Worm (Caenorhabditis elegans) whole organism, young adult: ENCODE results near the gene ung-1.

Source experiments
- B0336.3 ChIP-seq: fragments of 200-800 bp; sonication (Bioruptor generic); IDR thresholded peaks from 2 replicates; pipeline ENCODE4 v1.3.6; 2022; ENCODE audit warnings: missing genetic modification characterization, missing compliant biosample characterization
- F23B12.7 ChIP-seq: sonication (generic microtip); optimal IDR thresholded peaks from 2 replicates; lab custom pipeline; 2017; ENCODE audit warnings: missing genetic modification characterization, mild to moderate bottlenecking, missing compliant biosample characterization, antibody characterized with exemption, moderate library complexity; ENCODE audit not compliant: insufficient read depth
- F37B4.10 ChIP-seq: fragments of 200-800 bp; sonication (Bioruptor generic); IDR thresholded peaks from 2 replicates; pipeline ENCODE4 v1.3.6; 2022; ENCODE audit warnings: missing genetic modification characterization, missing compliant biosample characterization
- F55B11.4 ChIP-seq: sonication (generic microtip); optimal IDR thresholded peaks from 2 replicates; lab custom pipeline; 2016; ENCODE audit warnings: missing compliant biosample characterization, missing genetic modification characterization, borderline replicate concordance; ENCODE audit not compliant: insufficient read depth
- F57A8.1 ChIP-seq: fragments of 200-800 bp; sonication (Bioruptor generic); optimal IDR thresholded peaks from 2 replicates; lab custom pipeline; 2018; ENCODE audit warnings: mild to moderate bottlenecking, missing genetic modification characterization, moderate library complexity, missing compliant biosample characterization
- F57C9.4 ChIP-seq: sonication (generic microtip); optimal IDR thresholded peaks from 2 replicates; lab custom pipeline; 2017; ENCODE audit warnings: mild to moderate bottlenecking, missing genetic modification characterization, missing compliant biosample characterization
- Y53F4B.3 ChIP-seq: fragments of 200-800 bp; sonication (Bioruptor generic); IDR thresholded peaks from 2 replicates; pipeline ENCODE4 v1.3.6; 2022; ENCODE audit warnings: missing genetic modification reagents, missing genetic modification characterization, missing compliant biosample characterization
- Y53G8AR.9 ChIP-seq: fragments of 200-800 bp; sonication (Bioruptor generic); conservative IDR thresholded peaks from 2 replicates; pipeline ENCODE4 v1.3.6; 2022; ENCODE audit warnings: missing genetic modification reagents, missing genetic modification characterization, missing compliant biosample characterization
- Y95B8A.8 ChIP-seq: fragments of 200-800 bp; sonication (Bioruptor generic); IDR thresholded peaks from 2 replicates; pipeline ENCODE4 v1.3.6; 2022; ENCODE audit warnings: missing genetic modification reagents, missing genetic modification characterization, missing compliant biosample characterization
- akir-1 ChIP-seq: fragments of 200-800 bp; sonication (Bioruptor generic); optimal IDR thresholded peaks from 2 replicates; lab custom pipeline; 2018; ENCODE audit warnings: mild to moderate bottlenecking, missing genetic modification characterization, moderate library complexity, missing compliant biosample characterization
- aptf-3 ChIP-seq: fragments of 200-800 bp; sonication (Bioruptor generic); IDR thresholded peaks from 2 replicates; pipeline ENCODE4 v1.3.6; 2022; ENCODE audit warnings: missing genetic modification characterization, missing compliant biosample characterization
- attf-5 ChIP-seq: fragments of 200-800 bp; sonication (Bioruptor generic); optimal IDR thresholded peaks from 2 replicates; lab custom pipeline; 2018; ENCODE audit warnings: mild to moderate bottlenecking, missing genetic modification characterization, missing compliant biosample characterization
- attf-6 ChIP-seq: fragments of 200-800 bp; sonication (Bioruptor generic); IDR thresholded peaks from 2 replicates; pipeline ENCODE4 v1.3.6; 2022; ENCODE audit warnings: missing genetic modification reagents, missing genetic modification characterization, missing compliant biosample characterization
- bed-1 ChIP-seq: fragments of 200-800 bp; sonication (Bioruptor generic); IDR thresholded peaks from 2 replicates; pipeline ENCODE4 v1.3.6; 2022; ENCODE audit warnings: missing genetic modification reagents, missing genetic modification characterization, missing compliant biosample characterization
- cebp-1 ChIP-seq, 2 experiments: fragments of 200-800 bp in 1 of 2; sonication (Bioruptor generic) in 1 of 2; sonication (generic microtip) in 1 of 2; IDR thresholded peaks in 1 of 2; optimal IDR thresholded peaks in 1 of 2; 2 replicates each; pipeline versions ENCODE4 v1.3.6 to Lab custom; 2017 to 2022; ENCODE audit warnings: missing compliant biosample characterization in 2 of 2, missing genetic modification characterization in 2 of 2, mild to moderate bottlenecking in 1 of 2, missing genetic modification reagents in 1 of 2, moderate library complexity in 1 of 2
- dox-1 ChIP-seq: fragments of 200-800 bp; sonication (Bioruptor generic); IDR thresholded peaks from 2 replicates; pipeline ENCODE4 v1.3.6; 2022; ENCODE audit warnings: missing genetic modification reagents, missing genetic modification characterization, missing compliant biosample characterization
- dpl-1 ChIP-seq: fragments of 150-350 bp; optimal IDR thresholded peaks from 2 replicates; lab custom pipeline; 2014; ENCODE audit warnings: missing biosample characterization, missing genetic modification reagents, missing genetic modification characterization
- egl-18 ChIP-seq: fragments of 200-800 bp; sonication (Bioruptor generic); IDR thresholded peaks from 2 replicates; pipeline ENCODE4 v1.3.6; 2022; ENCODE audit warnings: missing genetic modification reagents, missing genetic modification characterization, missing compliant biosample characterization
- ets-4 ChIP-seq: fragments of 200-800 bp; sonication (Bioruptor generic); optimal IDR thresholded peaks from 2 replicates; lab custom pipeline; 2018; ENCODE audit warnings: mild to moderate bottlenecking, missing genetic modification characterization, missing compliant biosample characterization
- fkh-3 ChIP-seq: sonication (generic microtip); optimal IDR thresholded peaks from 2 replicates; lab custom pipeline; 2016; ENCODE audit warnings: mild to moderate bottlenecking, missing genetic modification characterization, missing compliant biosample characterization
- gei-17 ChIP-seq: fragments of 200-800 bp; sonication (Bioruptor generic); optimal IDR thresholded peaks from 2 replicates; lab custom pipeline; 2018; ENCODE audit warnings: mild to moderate bottlenecking, missing genetic modification characterization, missing compliant biosample characterization
- hlh-26 ChIP-seq: fragments of 200-800 bp; sonication (Bioruptor generic); conservative IDR thresholded peaks from 2 replicates; pipeline ENCODE4 v1.3.6; 2022; ENCODE audit warnings: missing genetic modification reagents, missing genetic modification characterization, missing compliant biosample characterization
- let-607 ChIP-seq, 2 experiments: fragments of 200-800 bp in 1 of 2; sonication (Bioruptor generic) in 1 of 2; sonication (generic microtip) in 1 of 2; optimal IDR thresholded peaks; 2 replicates each; lab custom pipeline; 2016 to 2018; ENCODE audit warnings: mild to moderate bottlenecking in 2 of 2, missing compliant biosample characterization in 2 of 2, missing genetic modification characterization in 2 of 2, moderate library complexity in 2 of 2, missing genotype in 1 of 2
- madf-3 ChIP-seq: fragments of 200-800 bp; sonication (Bioruptor generic); IDR thresholded peaks from 2 replicates; pipeline ENCODE4 v1.3.6; 2022; ENCODE audit warnings: missing genetic modification reagents, missing genetic modification characterization, missing compliant biosample characterization
- madf-8 ChIP-seq: fragments of 200-800 bp; sonication (Bioruptor generic); conservative IDR thresholded peaks from 2 replicates; pipeline ENCODE4 v1.3.6; 2022; ENCODE audit warnings: missing genetic modification reagents, missing genetic modification characterization, missing compliant biosample characterization
- mel-28 ChIP-seq: sonication (generic microtip); optimal IDR thresholded peaks from 2 replicates; lab custom pipeline; 2016; ENCODE audit warnings: borderline replicate concordance, mild to moderate bottlenecking, missing genetic modification characterization, missing compliant biosample characterization
- nfya-2 ChIP-seq: fragments of 200-800 bp; sonication (Bioruptor generic); IDR thresholded peaks from 2 replicates; pipeline ENCODE4 v1.3.6; 2022; ENCODE audit warnings: missing genetic modification reagents, missing genetic modification characterization, missing compliant biosample characterization
- nfyb-1 ChIP-seq: fragments of 200-800 bp; sonication (Bioruptor generic); IDR thresholded peaks from 2 replicates; pipeline ENCODE4 v1.3.6; 2022; ENCODE audit warnings: missing genetic modification reagents, missing genetic modification characterization, missing compliant biosample characterization
- nhr-179 ChIP-seq: sonication (generic microtip); optimal IDR thresholded peaks from 2 replicates; lab custom pipeline; 2016; ENCODE audit warnings: mild to moderate bottlenecking, missing genetic modification characterization, missing compliant biosample characterization
- nhr-27 ChIP-seq: fragments of 200-800 bp; sonication (Bioruptor generic); optimal IDR thresholded peaks from 2 replicates; lab custom pipeline; 2018; ENCODE audit warnings: mild to moderate bottlenecking, missing genetic modification characterization, moderate library complexity, missing compliant biosample characterization
- nhr-80 ChIP-seq: sonication (generic microtip); optimal IDR thresholded peaks from 2 replicates; lab custom pipeline; 2016; ENCODE audit warnings: missing genetic modification characterization, missing compliant biosample characterization
- repo-1 ChIP-seq: sonication (generic microtip); optimal IDR thresholded peaks from 2 replicates; lab custom pipeline; 2017; ENCODE audit warnings: mild to moderate bottlenecking, missing genetic modification characterization, missing compliant biosample characterization
- sea-2 ChIP-seq: fragments of 200-800 bp; sonication (Bioruptor generic); IDR thresholded peaks from 2 replicates; pipeline ENCODE4 v1.3.6; 2022; ENCODE audit warnings: missing genetic modification characterization, missing compliant biosample characterization
- snpc-1.3 ChIP-seq: sonication (generic microtip); optimal IDR thresholded peaks from 2 replicates; lab custom pipeline; 2017; ENCODE audit warnings: missing genetic modification characterization, mild to moderate bottlenecking, missing compliant biosample characterization, antibody characterized with exemption, moderate library complexity, missing genotype, missing genetic modification reagents; ENCODE audit not compliant: insufficient read depth
- somi-1 ChIP-seq: fragments of 200-800 bp; sonication (Bioruptor generic); optimal IDR thresholded peaks from 2 replicates; lab custom pipeline; 2018; ENCODE audit warnings: mild to moderate bottlenecking, missing genetic modification characterization, missing compliant biosample characterization
- sptf-2 ChIP-seq: fragments of 200-800 bp; sonication (Bioruptor generic); optimal IDR thresholded peaks from 2 replicates; lab custom pipeline; 2018; ENCODE audit warnings: mild to moderate bottlenecking, missing genetic modification characterization, missing compliant biosample characterization
- tbx-9 ChIP-seq: sonication (generic microtip); optimal IDR thresholded peaks from 2 replicates; lab custom pipeline; 2016; ENCODE audit warnings: borderline replicate concordance, missing genetic modification characterization, inconsistent platforms, missing compliant biosample characterization
- unc-130 ChIP-seq: sonication (generic microtip); optimal IDR thresholded peaks from 2 replicates; lab custom pipeline; 2016; ENCODE audit warnings: missing genetic modification reagents, missing genetic modification characterization, missing compliant biosample characterization
- zfh-2 ChIP-seq: fragments of 200-800 bp; sonication (Bioruptor generic); conservative IDR thresholded peaks from 2 replicates; pipeline ENCODE4 v1.3.6; 2022; ENCODE audit warnings: missing genetic modification reagents, missing genetic modification characterization, missing compliant biosample characterization
- zim-3 ChIP-seq: sonication (generic microtip); optimal IDR thresholded peaks from 2 replicates; lab custom pipeline; 2017; ENCODE audit warnings: mild to moderate bottlenecking, missing genetic modification characterization, moderate library complexity, missing compliant biosample characterization
- ztf-28 ChIP-seq: fragments of 200-800 bp; sonication (Bioruptor generic); IDR thresholded peaks from 2 replicates; pipeline ENCODE4 v1.3.6; 2022; ENCODE audit warnings: missing genetic modification reagents, missing genetic modification characterization, missing compliant biosample characterization

The ung-1 gene

ce11 chrIII:11948437-11948836 lies 25.5 kb downstream of the ung-1 start:
- TF ChIP-seq snpc-1.3 (tag; lab: Kevin White, UChicago) = no peak
- no peak for TF ChIP-seq aptf-3
- TF ChIP-seq somi-1 (GFP tag; lab: Kevin White, UChicago) = no peak
- no peak for TF ChIP-seq F55B11.4
- no peak for TF ChIP-seq dpl-1 (GFP tag; lab: Kevin White, UChicago)
- no peak for TF ChIP-seq bed-1 (GFP tag; lab: Robert Waterston, UW)
- no peak for TF ChIP-seq nfyb-1
- no peak for TF ChIP-seq tbx-9 (tag; lab: Kevin White, UChicago)
- no peak for TF ChIP-seq Y53G8AR.9
- TF ChIP-seq dox-1 (GFP tag; lab: Robert Waterston, UW) = no peak
- TF ChIP-seq sea-2 (GFP tag; lab: Robert Waterston, UW) = no peak
- no peak for TF ChIP-seq egl-18
- no peak for TF ChIP-seq akir-1 (GFP tag; lab: Kevin White, UChicago)
- TF ChIP-seq F37B4.10 (GFP tag; lab: Robert Waterston, UW) = no peak
- TF ChIP-seq nfya-2 = no peak
- TF ChIP-seq nhr-27 (tag; lab: Kevin White, UChicago) = no peak
- no peak for TF ChIP-seq nhr-179 (tag; lab: Kevin White, UChicago)
- no peak for TF ChIP-seq sptf-2 (GFP tag; lab: Kevin White, UChicago)
- no peak for TF ChIP-seq hlh-26 (GFP tag; lab: Robert Waterston, UW)
- no peak for TF ChIP-seq gei-17 (GFP tag; lab: Kevin White, UChicago)
- TF ChIP-seq, all 124 proteins: peak for 0

- no peak for TF ChIP-seq let-607 (tag; optimal IDR thresholded peaks at IDR 0.05; lab: Kevin White, UChicago)
- TF ChIP-seq ztf-28 = no peak
- TF ChIP-seq Y53F4B.3 (GFP tag; lab: Robert Waterston, UW) = no peak
- no peak for TF ChIP-seq snpc-1.3 (tag; lab: Kevin White, UChicago)
- TF ChIP-seq cebp-1 (GFP tag; IDR thresholded peaks at IDR 0.05; lab: Robert Waterston, UW) = no peak
- peak; percentile 24 for TF ChIP-seq cebp-1 (tag; optimal IDR thresholded peaks at IDR 0.05; lab: Kevin White, UChicago)
- no peak for TF ChIP-seq attf-6 (GFP tag; lab: Robert Waterston, UW)
- TF ChIP-seq madf-3 (GFP tag; lab: Robert Waterston, UW) = no peak
- 0 out of 2 replicates have a peak, but pooled peaks have one; percentile 22 for TF ChIP-seq zfh-2 (GFP tag; lab: Robert Waterston, UW)
- no peak for TF ChIP-seq repo-1 (tag; lab: Kevin White, UChicago)
- TF ChIP-seq madf-8 (GFP tag; lab: Robert Waterston, UW) = no peak
- TF ChIP-seq zim-3 (tag; lab: Kevin White, UChicago) = no peak
- TF ChIP-seq unc-130 (GFP tag; lab: Kevin White, UChicago) = no peak
- TF ChIP-seq ets-4 (GFP tag; lab: Kevin White, UChicago) = no peak
- TF ChIP-seq nhr-80 (tag; lab: Kevin White, UChicago) = peak; percentile 86
- no peak for TF ChIP-seq B0336.3
- no peak for TF ChIP-seq fkh-3
- no peak for TF ChIP-seq mel-28 (tag; lab: Kevin White, UChicago)
- peak; percentile 53; the same call in 1 of the 2 replicates for TF ChIP-seq dox-1 (GFP tag; lab: Robert Waterston, UW)
- TF ChIP-seq Y95B8A.8 (GFP tag; lab: Robert Waterston, UW) = no peak
- no peak for TF ChIP-seq F23B12.7 (tag; lab: Kevin White, UChicago)
- TF ChIP-seq F57C9.4 = no peak
- peak; percentile 50 for TF ChIP-seq attf-5 (GFP tag; lab: Kevin White, UChicago)
- no peak for TF ChIP-seq F57A8.1 (GFP tag; lab: Kevin White, UChicago)
- TF ChIP-seq, all 124 proteins: peak for 5
Measured at ce11 chrIII:11947527-11947926, 26.4 kb downstream of the ung-1 start.
